Worm (Caenorhabditis elegans) whole organism, young adult: ENCODE measurements around the gene epac-1.

Experiments
- Y67H2A.10 ChIP-seq: fragments of 200-800 bp; sonication (Bioruptor generic); conservative IDR thresholded peaks from 2 replicates; pipeline ENCODE4 v1.3.6; 2022; ENCODE audit warnings: missing genetic modification reagents, missing genetic modification characterization, missing compliant biosample characterization
- hlh-26 ChIP-seq: fragments of 200-800 bp; sonication (Bioruptor generic); conservative IDR thresholded peaks from 2 replicates; pipeline ENCODE4 v1.3.6; 2022; ENCODE audit warnings: missing genetic modification reagents, missing genetic modification characterization, missing compliant biosample characterization

epac-1 gene

DNA sequence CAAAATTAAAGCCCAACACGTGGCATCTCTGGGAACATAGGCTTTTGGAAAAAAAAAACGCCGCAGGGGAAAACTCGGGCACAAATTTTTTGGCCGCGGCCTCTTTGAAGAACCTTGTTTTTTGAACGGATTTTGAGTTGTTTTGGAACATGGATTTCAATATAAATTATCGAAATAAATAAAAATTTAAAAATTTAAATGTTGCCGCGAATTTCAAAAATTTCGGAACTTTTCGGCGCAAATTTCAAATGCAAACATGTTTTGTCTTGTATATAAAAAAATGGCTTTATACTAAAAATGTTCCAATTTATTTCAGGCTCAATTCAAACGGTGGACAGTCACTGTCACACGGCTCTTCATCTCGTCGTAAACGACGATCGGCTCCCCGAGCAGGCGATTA, 55.0 kb downstream of the epac-1 start:
- no peak for TF ChIP-seq hlh-26 (GFP tag; lab: Robert Waterston, UW)
- TF ChIP-seq Y67H2A.10 (GFP tag; lab: Robert Waterston, UW), result no peak
